Fruit fly (Drosophila melanogaster) whole organism, embryonic: ENCODE data around the gene Dh31.
A peak's percentile ranks its signal among the peaks of the same experiment; 100 is the strongest.

ENCODE experiments used
- Abd-B ChIP-seq: fragments of 200-800 bp; sonication (Bioruptor generic); optimal IDR thresholded peaks from 2 replicates; lab custom pipeline; 2018; ENCODE audit warnings: missing biosample characterization, mild to moderate bottlenecking, missing genetic modification characterization, moderate library complexity
- CG10366 ChIP-seq: fragments of 200-800 bp; sonication (Bioruptor generic); IDR thresholded peaks from 2 replicates; pipeline ENCODE4 v1.3.6; 2022; ENCODE audit warnings: missing biosample characterization, missing genetic modification characterization
- CG10979 ChIP-seq: fragments of 200-800 bp; sonication (Bioruptor generic); optimal IDR thresholded peaks from 2 replicates; lab custom pipeline; 2018; ENCODE audit warnings: missing biosample characterization, mild to moderate bottlenecking, missing genetic modification characterization, moderate library complexity
- CG11085 ChIP-seq: fragments of 200-800 bp; sonication (Bioruptor generic); IDR thresholded peaks from 2 replicates; pipeline ENCODE4 v1.3.6; 2022; ENCODE audit warnings: missing biosample characterization, missing genetic modification characterization
- CG11247 ChIP-seq: fragments of 200-800 bp; sonication (Bioruptor generic); IDR thresholded peaks from 2 replicates; pipeline ENCODE4 v1.3.6; 2022; ENCODE audit warnings: missing biosample characterization, missing genetic modification characterization
- CG11398 ChIP-seq: fragments of 200-800 bp; sonication (Bioruptor generic); optimal IDR thresholded peaks from 2 replicates; lab custom pipeline; 2016; ENCODE audit warnings: missing biosample characterization, missing genetic modification characterization
- CG12236 ChIP-seq: fragments of 200-800 bp; sonication (Bioruptor generic); optimal IDR thresholded peaks from 2 replicates; lab custom pipeline; 2016; ENCODE audit warnings: missing biosample characterization, missing genetic modification characterization
- CG1233 ChIP-seq: fragments of 200-800 bp; sonication (Bioruptor generic); optimal IDR thresholded peaks from 4 replicates; lab custom pipeline; 2018; ENCODE audit warnings: missing biosample characterization, mild to moderate bottlenecking, missing genetic modification characterization
- CG12659 ChIP-seq: fragments of 200-800 bp; sonication (Bioruptor generic); optimal IDR thresholded peaks from 3 replicates; lab custom pipeline; 2017; ENCODE audit warnings: mild to moderate bottlenecking, missing biosample characterization, missing genetic modification reagents, missing genetic modification characterization
- CG13624 ChIP-seq: fragments of 200-800 bp; sonication (Bioruptor generic); optimal IDR thresholded peaks from 2 replicates; lab custom pipeline; 2016; ENCODE audit warnings: missing biosample characterization, missing genetic modification characterization
- CG14441 ChIP-seq: fragments of 200-800 bp; sonication (Bioruptor generic); IDR thresholded peaks from 2 replicates; pipeline ENCODE4 v1.3.6; 2022; ENCODE audit warnings: missing biosample characterization, missing genetic modification characterization
- CG14667 ChIP-seq: fragments of 200-800 bp; sonication (Bioruptor generic); IDR thresholded peaks from 2 replicates; pipeline ENCODE4 v1.3.6; 2022; ENCODE audit warnings: missing biosample characterization, missing genetic modification characterization
- CG15696 ChIP-seq: fragments of 200-800 bp; sonication (Bioruptor generic); optimal IDR thresholded peaks from 2 replicates; lab custom pipeline; 2019; ENCODE audit warnings: missing biosample characterization, mild to moderate bottlenecking, missing genetic modification characterization, moderate library complexity
- CG16863 ChIP-seq: fragments of 200-800 bp; sonication (Bioruptor generic); optimal IDR thresholded peaks from 3 replicates; lab custom pipeline; 2016; ENCODE audit warnings: missing biosample characterization, missing genetic modification characterization
- CG17802 ChIP-seq: fragments of 200-800 bp; sonication (Bioruptor generic); optimal IDR thresholded peaks from 2 replicates; lab custom pipeline; 2018; ENCODE audit warnings: missing biosample characterization, mild to moderate bottlenecking, missing genetic modification characterization, moderate library complexity
- CG1792 ChIP-seq: fragments of 200-800 bp; sonication (Bioruptor generic); optimal IDR thresholded peaks from 2 replicates; lab custom pipeline; 2016; ENCODE audit warnings: missing biosample characterization, missing genetic modification characterization
- CG1832 ChIP-seq: fragments of 200-800 bp; sonication (Bioruptor generic); optimal IDR thresholded peaks from 2 replicates; lab custom pipeline; 2017; ENCODE audit warnings: missing biosample characterization, mild to moderate bottlenecking, missing genetic modification characterization, inconsistent platforms
- CG2889 ChIP-seq: fragments of 200-800 bp; sonication (Bioruptor generic); IDR thresholded peaks from 3 replicates; pipeline ENCODE4 v1.3.6; 2022; ENCODE audit warnings: missing biosample characterization, missing genetic modification characterization
- CG31388 ChIP-seq: fragments of 200-800 bp; sonication (Bioruptor generic); optimal IDR thresholded peaks from 2 replicates; lab custom pipeline; 2016; ENCODE audit warnings: missing biosample characterization, missing genetic modification characterization
- CG34376 ChIP-seq: fragments of 200-800 bp; sonication (Bioruptor generic); optimal IDR thresholded peaks from 2 replicates; lab custom pipeline; 2018; ENCODE audit warnings: missing biosample characterization, mild to moderate bottlenecking, missing genetic modification characterization
- CG9727 ChIP-seq: fragments of 200-800 bp; sonication (Bioruptor generic); optimal IDR thresholded peaks from 3 replicates; lab custom pipeline; 2017; ENCODE audit warnings: missing biosample characterization, mild to moderate bottlenecking, missing genetic modification characterization
- CG9817 ChIP-seq: fragments of 200-800 bp; sonication (Bioruptor generic); optimal IDR thresholded peaks from 2 replicates; lab custom pipeline; 2018; ENCODE audit warnings: missing biosample characterization, mild to moderate bottlenecking, missing genetic modification characterization, moderate library complexity
- D19A ChIP-seq: fragments of 200-800 bp; optimal IDR thresholded peaks from 3 replicates; lab custom pipeline; 2019; ENCODE audit warnings: missing biosample characterization, mild to moderate bottlenecking, missing genetic modification characterization, moderate library complexity
- Ets65A ChIP-seq: fragments of 200-800 bp; sonication (Bioruptor generic); peaks from one replicate; lab custom pipeline; 2016; ENCODE audit warnings: missing biosample characterization, missing genetic modification characterization
- Fer2 ChIP-seq: fragments of 200-800 bp; sonication (Bioruptor generic); optimal IDR thresholded peaks from 2 replicates; lab custom pipeline; 2018; ENCODE audit warnings: missing biosample characterization, mild to moderate bottlenecking, missing genetic modification characterization, moderate library complexity
- Hr78 ChIP-seq, 2 experiments: fragments of 200-800 bp in 1 of 2; fragments of >200 bp in 1 of 2; sonication (Bioruptor generic) in 1 of 2; optimal IDR thresholded peaks; 2 replicates each; lab custom pipeline; 2017 to 2019; ENCODE audit warnings: missing biosample characterization in 2 of 2, missing genetic modification characterization in 2 of 2, mild to moderate bottlenecking in 1 of 2, moderate library complexity in 1 of 2
- MESR4 ChIP-seq: fragments of 200-800 bp; sonication (Bioruptor generic); optimal IDR thresholded peaks from 2 replicates; lab custom pipeline; 2018; ENCODE audit warnings: missing biosample characterization, mild to moderate bottlenecking, missing genetic modification characterization, moderate library complexity
- Nf-YC ChIP-seq: fragments of 200-800 bp; optimal IDR thresholded peaks from 3 replicates; lab custom pipeline; 2019; ENCODE audit warnings: missing biosample characterization, mild to moderate bottlenecking, missing genetic modification characterization, moderate library complexity
- Oaz ChIP-seq: fragments of 200-800 bp; sonication (Bioruptor generic); IDR thresholded peaks from 2 replicates; pipeline ENCODE4 v1.3.6; 2022; ENCODE audit warnings: missing biosample characterization, missing genetic modification characterization
- Optix ChIP-seq: fragments of 200-800 bp; sonication (Bioruptor generic); IDR thresholded peaks from 3 replicates; pipeline ENCODE4 v1.3.6; 2022; ENCODE audit warnings: missing biosample characterization, missing genetic modification characterization
- Sry-δ ChIP-seq: fragments of 200-800 bp; sonication (Bioruptor generic); optimal IDR thresholded peaks from 2 replicates; lab custom pipeline; 2016; ENCODE audit warnings: missing biosample characterization, missing genetic modification characterization
- aop ChIP-seq: fragments of 200-800 bp; sonication (Bioruptor generic); IDR thresholded peaks from 2 replicates; pipeline ENCODE4 v1.3.6; 2022; ENCODE audit warnings: missing biosample characterization, missing genetic modification characterization
- bbx ChIP-seq: fragments of 200-800 bp; sonication (Bioruptor generic); IDR thresholded peaks from 2 replicates; pipeline ENCODE4 v1.3.6; 2022; ENCODE audit warnings: missing biosample characterization, missing genetic modification characterization; ENCODE audit not compliant: partially characterized antibody
- bowl ChIP-seq: fragments of 200-800 bp; sonication (Bioruptor generic); IDR thresholded peaks from 2 replicates; pipeline ENCODE4 v1.3.6; 2022; ENCODE audit warnings: missing biosample characterization, missing genetic modification characterization
- fd102C ChIP-seq: fragments of 200-800 bp; sonication (Bioruptor generic); optimal IDR thresholded peaks from 2 replicates; lab custom pipeline; 2018; ENCODE audit warnings: missing biosample characterization, mild to moderate bottlenecking, missing genetic modification characterization, moderate library complexity
- gcm ChIP-seq: fragments of 200-800 bp; sonication (Bioruptor generic); optimal IDR thresholded peaks from 2 replicates; lab custom pipeline; 2019; ENCODE audit warnings: missing biosample characterization, mild to moderate bottlenecking, missing genetic modification characterization, moderate library complexity
- gfzf ChIP-seq: fragments of 200-800 bp; sonication (Bioruptor generic); optimal IDR thresholded peaks from 2 replicates; lab custom pipeline; 2016; ENCODE audit warnings: missing biosample characterization, mild to moderate bottlenecking, missing genetic modification characterization, moderate library complexity
- gsb-n ChIP-seq: fragments of 200-800 bp; sonication (Bioruptor generic); optimal IDR thresholded peaks from 3 replicates; lab custom pipeline; 2018; ENCODE audit warnings: missing biosample characterization, mild to moderate bottlenecking, missing genetic modification characterization
- ham ChIP-seq: fragments of 200-800 bp; sonication (Bioruptor generic); IDR thresholded peaks from 2 replicates; pipeline ENCODE4 v1.3.6; 2022; ENCODE audit warnings: missing biosample characterization, missing genetic modification characterization
- her ChIP-seq: fragments of 200-800 bp; sonication (Bioruptor generic); optimal IDR thresholded peaks from 2 replicates; lab custom pipeline; 2016; ENCODE audit warnings: missing biosample characterization, missing genetic modification characterization
- jing ChIP-seq: fragments of 200-800 bp; sonication (Bioruptor generic); optimal IDR thresholded peaks from 2 replicates; lab custom pipeline; 2018; ENCODE audit warnings: missing biosample characterization, mild to moderate bottlenecking, missing genetic modification characterization
- kay ChIP-seq: fragments of 200-800 bp; sonication (Bioruptor generic); optimal IDR thresholded peaks from 2 replicates; lab custom pipeline; 2016; ENCODE audit warnings: missing biosample characterization, missing genetic modification characterization
- lbe ChIP-seq: fragments of 200-800 bp; sonication (Bioruptor generic); optimal IDR thresholded peaks from 2 replicates; lab custom pipeline; 2016; ENCODE audit warnings: missing biosample characterization, mild to moderate bottlenecking, missing genetic modification characterization
- nau ChIP-seq: fragments of 200-800 bp; sonication (Bioruptor generic); optimal IDR thresholded peaks from 3 replicates; lab custom pipeline; 2017; ENCODE audit warnings: missing biosample characterization, mild to moderate bottlenecking, missing genetic modification characterization, missing genetic modification reagents
- pho ChIP-seq: fragments of 200-800 bp; sonication (Bioruptor generic); optimal IDR thresholded peaks from 2 replicates; lab custom pipeline; 2016; ENCODE audit warnings: missing biosample characterization, missing genetic modification characterization
- sc ChIP-seq, 3 experiments: fragments of >200 bp in 2 of 3; fragments of 200-800 bp in 1 of 3; sonication (Bioruptor generic) in 1 of 3; optimal IDR thresholded peaks; 2 replicates in 2 of 3; 3 replicates in 1 of 3; lab custom pipeline; 2017; ENCODE audit warnings: mild to moderate bottlenecking in 1 of 3, missing biosample characterization in 1 of 3, missing genetic modification characterization in 1 of 3, missing genetic modification reagents in 1 of 3
- scrt ChIP-seq: fragments of 200-800 bp; sonication (Bioruptor generic); optimal IDR thresholded peaks from 2 replicates; lab custom pipeline; 2018; ENCODE audit warnings: missing biosample characterization, mild to moderate bottlenecking, missing genetic modification characterization, moderate library complexity
- sd ChIP-seq: fragments of 200-800 bp; sonication (Bioruptor generic); optimal IDR thresholded peaks from 3 replicates; lab custom pipeline; 2018; ENCODE audit warnings: missing biosample characterization, mild to moderate bottlenecking, missing genetic modification characterization, moderate library complexity
- sob ChIP-seq: fragments of 200-800 bp; sonication (Bioruptor generic); IDR thresholded peaks from 2 replicates; pipeline ENCODE4 v1.3.6; 2022; ENCODE audit warnings: missing biosample characterization, missing genetic modification characterization
- vnd ChIP-seq: fragments of 200-800 bp; sonication (Bioruptor generic); IDR thresholded peaks from 3 replicates; pipeline ENCODE4 v1.3.6; 2022; ENCODE audit warnings: missing biosample characterization, missing genetic modification characterization; ENCODE audit not compliant: partially characterized antibody
- z ChIP-seq: fragments of 200-800 bp; sonication (Bioruptor generic); IDR thresholded peaks from 3 replicates; pipeline ENCODE4 v1.3.6; 2022; ENCODE audit warnings: missing biosample characterization, missing genetic modification characterization

The Dh31 gene

dm6 chr2L:8552472-8552871, 45.8 kb upstream of the Dh31 start (continued):
- no peak for TF ChIP-seq gcm
- TF ChIP-seq ham (GFP tag; lab: Robert Waterston, UW): no peak
- TF ChIP-seq CG1233 (GFP tag; lab: Kevin White, UChicago): no peak
- no peak for TF ChIP-seq Nf-YC (tag; lab: Kevin White, UChicago)
- TF ChIP-seq z: no peak
- no peak for TF ChIP-seq pho (GFP tag; lab: Kevin White, UChicago)
- no peak for TF ChIP-seq CG31388 (GFP tag; lab: Kevin White, UChicago)
- TF ChIP-seq CG13624: no peak
- TF ChIP-seq CG11085 (GFP tag; lab: Robert Waterston, UW): no peak
- TF ChIP-seq CG10979: peak; percentile 66
- no peak for TF ChIP-seq gfzf (GFP tag; lab: Kevin White, UChicago)
- no peak for TF ChIP-seq sc (optimal IDR thresholded peaks at IDR 0.05; lab: Kevin White, UChicago)
- TF ChIP-seq sc (GFP tag; optimal IDR thresholded peaks at IDR 0.05; lab: Kevin White, UChicago): no peak
- TF ChIP-seq CG17802 (tag; lab: Kevin White, UChicago): no peak
- TF ChIP-seq CG11247 (GFP tag; lab: Robert Waterston, UW): no peak
- no peak for TF ChIP-seq fd102C (GFP tag; lab: Kevin White, UChicago)
- no peak for TF ChIP-seq sob (GFP tag; lab: Robert Waterston, UW)
- TF ChIP-seq scrt (GFP tag; lab: Kevin White, UChicago): no peak
- no peak for TF ChIP-seq jing (GFP tag; lab: Kevin White, UChicago)
- no peak for TF ChIP-seq Optix (GFP tag; lab: Robert Waterston, UW)
- no peak for TF ChIP-seq bbx
- no peak for TF ChIP-seq Hr78 (GFP tag; optimal IDR thresholded peaks at IDR 0.05; lab: Kevin White, UChicago)
- no peak for TF ChIP-seq aop
- TF ChIP-seq CG14667 (GFP tag; lab: Robert Waterston, UW): no peak
- TF ChIP-seq vnd (GFP tag; lab: Robert Waterston, UW): no peak
- TF ChIP-seq CG14441 (GFP tag; lab: Robert Waterston, UW): no peak
- TF ChIP-seq CG10366 (GFP tag; lab: Robert Waterston, UW): peak; percentile 24; the same call in 1 of the 2 replicates
- TF ChIP-seq CG15696 (tag; lab: Kevin White, UChicago): no peak
- TF ChIP-seq kay (GFP tag; lab: Kevin White, UChicago): no peak
- no peak for TF ChIP-seq CG9817 (tag; lab: Kevin White, UChicago)
- peak; percentile 36 for TF ChIP-seq CG9727 (GFP tag; lab: Kevin White, UChicago)
- TF ChIP-seq gsb-n (tag; lab: Kevin White, UChicago): peak; percentile 45
- TF ChIP-seq D19A (tag; lab: Kevin White, UChicago): peak; percentile 26
- TF ChIP-seq her: no peak
- no peak for TF ChIP-seq CG12659 (GFP tag; lab: Kevin White, UChicago)
- TF ChIP-seq CG16863 (GFP tag; lab: Kevin White, UChicago): no peak
- TF ChIP-seq CG12236: no peak
- peak; percentile 13 for TF ChIP-seq nau
- peak; percentile 54 for TF ChIP-seq Ets65A
- TF ChIP-seq lbe (GFP tag; lab: Kevin White, UChicago): no peak
- no peak for TF ChIP-seq MESR4 (GFP tag; lab: Kevin White, UChicago)
- no peak for TF ChIP-seq CG1792 (GFP tag; lab: Kevin White, UChicago)
- TF ChIP-seq CG11398 (GFP tag; lab: Kevin White, UChicago): no peak
- no peak for TF ChIP-seq CG1832
- TF ChIP-seq CG2889: no peak
- no peak for TF ChIP-seq Sry-δ (GFP tag; lab: Kevin White, UChicago)
- no peak for TF ChIP-seq Fer2
- TF ChIP-seq Oaz (GFP tag; lab: Robert Waterston, UW): 0 out of 2 replicates have a peak, but pooled peaks have one; percentile 6
- no peak for TF ChIP-seq CG34376 (GFP tag; lab: Kevin White, UChicago)
- no peak for TF ChIP-seq sd (tag; lab: Kevin White, UChicago)
- no peak for TF ChIP-seq bowl (GFP tag; lab: Robert Waterston, UW)
- no peak for TF ChIP-seq Abd-B (GFP tag; lab: Kevin White, UChicago)
